Fruit fly (Drosophila melanogaster) whole organism, embryonic: ENCODE data around the gene nmo.
A peak's percentile ranks its signal among the peaks of the same experiment; 100 is the strongest.

Source experiments
- Asciz ChIP-seq: fragments of 200-800 bp; sonication (Bioruptor generic); optimal IDR thresholded peaks from 2 replicates; lab custom pipeline; 2017; ENCODE audit warnings: missing biosample characterization, mild to moderate bottlenecking, missing genetic modification characterization, missing genetic modification reagents
- CG11456 ChIP-seq: fragments of 200-800 bp; sonication (Bioruptor generic); IDR thresholded peaks from 3 replicates; pipeline ENCODE4 v1.3.6; 2022; ENCODE audit warnings: missing biosample characterization, missing genetic modification characterization
- CG11696 ChIP-seq: fragments of 200-800 bp; sonication (Bioruptor generic); IDR thresholded peaks from 2 replicates; pipeline ENCODE4 v1.3.6; 2022; ENCODE audit warnings: missing biosample characterization, missing genetic modification characterization
- CG14667 ChIP-seq: fragments of 200-800 bp; sonication (Bioruptor generic); IDR thresholded peaks from 2 replicates; pipeline ENCODE4 v1.3.6; 2022; ENCODE audit warnings: missing biosample characterization, missing genetic modification characterization
- CG14965 ChIP-seq: fragments of 200-800 bp; sonication (Bioruptor generic); optimal IDR thresholded peaks from 2 replicates; lab custom pipeline; 2016; ENCODE audit warnings: missing biosample characterization, missing genetic modification characterization, borderline replicate concordance
- CG1529 ChIP-seq: fragments of 200-800 bp; sonication (Bioruptor generic); optimal IDR thresholded peaks from 3 replicates; lab custom pipeline; 2018; ENCODE audit warnings: missing biosample characterization, missing genetic modification characterization
- CG15696 ChIP-seq: fragments of 200-800 bp; sonication (Bioruptor generic); optimal IDR thresholded peaks from 2 replicates; lab custom pipeline; 2019; ENCODE audit warnings: missing biosample characterization, mild to moderate bottlenecking, missing genetic modification characterization, moderate library complexity
- CG17359 ChIP-seq: fragments of 200-800 bp; sonication (Bioruptor generic); optimal IDR thresholded peaks from 3 replicates; lab custom pipeline; 2018; ENCODE audit warnings: missing biosample characterization, mild to moderate bottlenecking, missing genetic modification characterization, moderate library complexity
- CG1832 ChIP-seq: fragments of 200-800 bp; sonication (Bioruptor generic); optimal IDR thresholded peaks from 2 replicates; lab custom pipeline; 2017; ENCODE audit warnings: missing biosample characterization, mild to moderate bottlenecking, missing genetic modification characterization, inconsistent platforms
- CG2116 ChIP-seq: fragments of 200-800 bp; sonication (Bioruptor generic); optimal IDR thresholded peaks from 3 replicates; lab custom pipeline; 2018; ENCODE audit warnings: missing biosample characterization, mild to moderate bottlenecking, missing genetic modification characterization
- CG30403 ChIP-seq: fragments of 200-800 bp; sonication (Bioruptor generic); optimal IDR thresholded peaks from 3 replicates; lab custom pipeline; 2016; ENCODE audit warnings: missing biosample characterization, missing genetic modification characterization
- CG3163 ChIP-seq: fragments of 200-800 bp; sonication (Bioruptor generic); optimal IDR thresholded peaks from 3 replicates; lab custom pipeline; 2016; ENCODE audit warnings: missing biosample characterization, missing genetic modification characterization
- CG33213 ChIP-seq: fragments of 200-800 bp; sonication (Bioruptor generic); optimal IDR thresholded peaks from 3 replicates; lab custom pipeline; 2016; ENCODE audit warnings: missing biosample characterization, missing genetic modification characterization
- CG34224 ChIP-seq: fragments of 200-800 bp; sonication (Bioruptor generic); IDR thresholded peaks from 3 replicates; pipeline ENCODE4 v1.3.6; 2022; ENCODE audit warnings: missing biosample characterization, missing genetic modification characterization; ENCODE audit not compliant: partially characterized antibody
- CG3995 ChIP-seq: fragments of 200-800 bp; sonication (Bioruptor generic); optimal IDR thresholded peaks from 3 replicates; lab custom pipeline; 2016; ENCODE audit warnings: missing biosample characterization, missing genetic modification characterization
- CG4730 ChIP-seq: fragments of 200-800 bp; sonication (Bioruptor generic); IDR thresholded peaks from 2 replicates; pipeline ENCODE4 v1.3.6; 2022; ENCODE audit warnings: missing biosample characterization, missing genetic modification characterization
- CG7357 ChIP-seq: fragments of 200-800 bp; sonication (Bioruptor generic); IDR thresholded peaks from 3 replicates; pipeline ENCODE4 v1.3.6; 2022; ENCODE audit warnings: missing biosample characterization, missing genetic modification characterization
- CG8290 ChIP-seq, 3 experiments: fragments of 200-800 bp; sonication (Bioruptor generic); optimal IDR thresholded peaks; 2 replicates each; lab custom pipeline; 2016 to 2019; ENCODE audit warnings: missing biosample characterization in 3 of 3, missing genetic modification characterization in 3 of 3, mild to moderate bottlenecking in 2 of 3, moderate library complexity in 1 of 3
- CG9609 ChIP-seq: fragments of 200-800 bp; sonication (Bioruptor generic); optimal IDR thresholded peaks from 3 replicates; lab custom pipeline; 2016; ENCODE audit warnings: missing biosample characterization, missing genetic modification characterization
- CG9876 ChIP-seq: fragments of 200-800 bp; sonication (Bioruptor generic); optimal IDR thresholded peaks from 2 replicates; lab custom pipeline; 2016; ENCODE audit warnings: missing biosample characterization, missing genetic modification characterization
- D19A ChIP-seq: fragments of 200-800 bp; optimal IDR thresholded peaks from 3 replicates; lab custom pipeline; 2019; ENCODE audit warnings: missing biosample characterization, mild to moderate bottlenecking, missing genetic modification characterization, moderate library complexity
- Dbx ChIP-seq: fragments of 200-800 bp; sonication (Bioruptor generic); IDR thresholded peaks from 3 replicates; pipeline ENCODE4 v1.3.6; 2022; ENCODE audit warnings: missing biosample characterization, missing genetic modification characterization
- Dfd ChIP-seq, 2 experiments: fragments of >200 bp; optimal IDR thresholded peaks; 2 replicates each; lab custom pipeline; 2017; ENCODE audit warnings: missing biosample characterization in 2 of 2, missing genetic modification characterization in 2 of 2
- HHEX ChIP-seq: fragments of 200-800 bp; sonication (Bioruptor generic); optimal IDR thresholded peaks from 3 replicates; lab custom pipeline; 2017; ENCODE audit warnings: missing biosample characterization, mild to moderate bottlenecking, missing genetic modification characterization, missing genetic modification reagents
- Lpt ChIP-seq: fragments of >200 bp; optimal IDR thresholded peaks from 2 replicates; lab custom pipeline; 2018; ENCODE audit warnings: missing biosample characterization, missing genetic modification characterization
- NC2α ChIP-seq: fragments of 200-800 bp; sonication (Bioruptor generic); optimal IDR thresholded peaks from 2 replicates; lab custom pipeline; 2016; ENCODE audit warnings: missing biosample characterization, missing genetic modification characterization
- Neu2 ChIP-seq: fragments of 200-800 bp; sonication (Bioruptor generic); optimal IDR thresholded peaks from 3 replicates; lab custom pipeline; 2016; ENCODE audit warnings: missing biosample characterization, missing genetic modification characterization, borderline replicate concordance
- Side ChIP-seq: fragments of 200-800 bp; sonication (Bioruptor generic); optimal IDR thresholded peaks from 2 replicates; lab custom pipeline; 2016; ENCODE audit warnings: missing biosample characterization, missing genetic modification characterization
- Taf1 ChIP-seq: fragments of 200-800 bp; sonication (Bioruptor generic); IDR thresholded peaks from 2 replicates; pipeline ENCODE4 v1.3.6; 2022; ENCODE audit warnings: missing biosample characterization, missing genetic modification characterization
- ash1 ChIP-seq: fragments of 200-800 bp; sonication (Bioruptor generic); optimal IDR thresholded peaks from 2 replicates; lab custom pipeline; 2018; ENCODE audit warnings: missing biosample characterization, mild to moderate bottlenecking, missing genetic modification characterization
- chinmo ChIP-seq: fragments of 200-800 bp; sonication (Bioruptor generic); IDR thresholded peaks from 4 replicates; pipeline ENCODE4 v1.3.6; 2022; ENCODE audit warnings: missing biosample characterization, missing genetic modification characterization; ENCODE audit not compliant: partially characterized antibody
- chn ChIP-seq: fragments of 200-800 bp; sonication (Bioruptor generic); optimal IDR thresholded peaks from 2 replicates; lab custom pipeline; 2016; ENCODE audit warnings: missing biosample characterization, missing genetic modification characterization
- crc ChIP-seq: fragments of 200-800 bp; sonication (Bioruptor generic); optimal IDR thresholded peaks from 2 replicates; lab custom pipeline; 2016; ENCODE audit warnings: missing biosample characterization, missing genetic modification characterization
- dm ChIP-seq: fragments of 200-800 bp; sonication (Bioruptor generic); optimal IDR thresholded peaks from 3 replicates; lab custom pipeline; 2016; ENCODE audit warnings: missing biosample characterization, missing genetic modification characterization
- gcm ChIP-seq: fragments of 200-800 bp; sonication (Bioruptor generic); optimal IDR thresholded peaks from 2 replicates; lab custom pipeline; 2019; ENCODE audit warnings: missing biosample characterization, mild to moderate bottlenecking, missing genetic modification characterization, moderate library complexity
- grn ChIP-seq: fragments of 200-800 bp; sonication (Bioruptor generic); optimal IDR thresholded peaks from 3 replicates; lab custom pipeline; 2017; ENCODE audit warnings: missing biosample characterization, missing genetic modification characterization
- ham ChIP-seq: fragments of 200-800 bp; sonication (Bioruptor generic); IDR thresholded peaks from 2 replicates; pipeline ENCODE4 v1.3.6; 2022; ENCODE audit warnings: missing biosample characterization, missing genetic modification characterization
- lmd ChIP-seq: fragments of 200-800 bp; sonication (Bioruptor generic); IDR thresholded peaks from 2 replicates; pipeline ENCODE4 v1.3.6; 2022; ENCODE audit warnings: missing biosample characterization, missing genetic modification characterization
- luna ChIP-seq: fragments of 200-800 bp; sonication (Bioruptor generic); optimal IDR thresholded peaks from 2 replicates; lab custom pipeline; 2016; ENCODE audit warnings: missing biosample characterization, missing genetic modification characterization
- mirr ChIP-seq: fragments of 200-800 bp; sonication (Bioruptor generic); optimal IDR thresholded peaks from 3 replicates; lab custom pipeline; 2018; ENCODE audit warnings: missing biosample characterization, mild to moderate bottlenecking, missing genetic modification characterization
- nau ChIP-seq: fragments of 200-800 bp; sonication (Bioruptor generic); optimal IDR thresholded peaks from 3 replicates; lab custom pipeline; 2017; ENCODE audit warnings: missing biosample characterization, mild to moderate bottlenecking, missing genetic modification characterization, missing genetic modification reagents
- p53 ChIP-seq: fragments of 200-800 bp; sonication (Bioruptor generic); optimal IDR thresholded peaks from 2 replicates; lab custom pipeline; 2016; ENCODE audit warnings: missing biosample characterization, missing genetic modification characterization
- row ChIP-seq: fragments of 200-800 bp; sonication (Bioruptor generic); IDR thresholded peaks from 3 replicates; pipeline ENCODE4 v1.3.6; 2022; ENCODE audit warnings: missing biosample characterization, missing genetic modification characterization
- sd ChIP-seq: fragments of 200-800 bp; sonication (Bioruptor generic); optimal IDR thresholded peaks from 3 replicates; lab custom pipeline; 2018; ENCODE audit warnings: missing biosample characterization, mild to moderate bottlenecking, missing genetic modification characterization, moderate library complexity
- sens-2 ChIP-seq: fragments of 200-800 bp; sonication (Bioruptor generic); IDR thresholded peaks from 2 replicates; pipeline ENCODE4 v1.3.6; 2022; ENCODE audit warnings: missing biosample characterization, missing genetic modification characterization
- seq ChIP-seq: fragments of 200-800 bp; sonication (Bioruptor generic); IDR thresholded peaks from 2 replicates; pipeline ENCODE4 v1.3.6; 2022; ENCODE audit warnings: missing biosample characterization, missing genetic modification characterization
- shn ChIP-seq: fragments of 200-800 bp; sonication (Bioruptor generic); optimal IDR thresholded peaks from 3 replicates; lab custom pipeline; 2016; ENCODE audit warnings: missing biosample characterization, missing genetic modification characterization
- stwl ChIP-seq: fragments of 200-800 bp; sonication (Bioruptor generic); optimal IDR thresholded peaks from 3 replicates; lab custom pipeline; 2018; ENCODE audit warnings: missing biosample characterization, mild to moderate bottlenecking, missing genetic modification characterization, moderate library complexity
- tap ChIP-seq: fragments of 200-800 bp; optimal IDR thresholded peaks from 3 replicates; lab custom pipeline; 2019; ENCODE audit warnings: missing biosample characterization, mild to moderate bottlenecking, missing genetic modification characterization, moderate library complexity
- toy ChIP-seq: fragments of 200-800 bp; sonication (Bioruptor generic); IDR thresholded peaks from 2 replicates; pipeline ENCODE4 v1.3.6; 2022; ENCODE audit warnings: missing biosample characterization, missing genetic modification characterization
- twi ChIP-seq: fragments of 200-800 bp; optimal IDR thresholded peaks from 2 replicates; lab custom pipeline; 2019; ENCODE audit warnings: missing biosample characterization, mild to moderate bottlenecking, missing genetic modification characterization, moderate library complexity
- vnd ChIP-seq: fragments of 200-800 bp; sonication (Bioruptor generic); IDR thresholded peaks from 3 replicates; pipeline ENCODE4 v1.3.6; 2022; ENCODE audit warnings: missing biosample characterization, missing genetic modification characterization; ENCODE audit not compliant: partially characterized antibody

The nmo gene

DNA sequence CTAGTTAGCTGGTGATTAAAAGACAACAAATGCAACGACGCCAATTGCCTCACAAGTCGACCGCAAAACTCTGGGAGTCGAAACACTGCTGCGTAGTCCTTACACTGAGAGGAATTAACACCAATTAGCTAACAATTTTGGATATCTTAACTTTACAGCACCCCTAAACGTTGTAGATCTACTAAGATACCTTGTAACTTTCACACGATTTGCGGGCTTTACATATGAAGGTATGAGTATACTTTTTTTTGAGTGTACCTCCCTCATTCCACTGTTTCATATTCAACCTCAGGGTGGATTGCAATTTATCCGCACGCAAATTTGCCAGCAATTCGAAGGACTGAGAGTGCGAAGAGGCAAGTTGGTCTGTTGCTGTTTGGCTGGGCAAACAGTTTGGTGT is 15.3 kb upstream of the nmo start (continued):
- no peak for TF ChIP-seq chn (GFP tag; lab: Kevin White, UChicago)
- TF ChIP-seq CG3995 = no peak
- no peak for TF ChIP-seq Dbx (GFP tag; lab: Robert Waterston, UW)
- TF ChIP-seq lmd = no peak
- no peak for TF ChIP-seq CG8290 (GFP tag; optimal IDR thresholded peaks at IDR 0.05; lab: Kevin White, UChicago)
- TF ChIP-seq CG8290 (tag; optimal IDR thresholded peaks at IDR 0.05; lab: Kevin White, UChicago) = no peak
- TF ChIP-seq chinmo (GFP tag; lab: Robert Waterston, UW) = no peak
- no peak for TF ChIP-seq p53 (GFP tag; lab: Kevin White, UChicago)
- TF ChIP-seq Side (GFP tag; lab: Kevin White, UChicago) = no peak
- TF ChIP-seq luna (GFP tag; lab: Kevin White, UChicago) = no peak
- TF ChIP-seq CG2116 (GFP tag; lab: Kevin White, UChicago) = no peak
- no peak for TF ChIP-seq vnd
- no peak for TF ChIP-seq CG33213
- no peak for TF ChIP-seq CG11456 (GFP tag; lab: Robert Waterston, UW)
- no peak for TF ChIP-seq Neu2
- no peak for TF ChIP-seq CG1529
- TF ChIP-seq NC2α (GFP tag; lab: Kevin White, UChicago) = no peak
- no peak for TF ChIP-seq HHEX (GFP tag; lab: Kevin White, UChicago)
- TF ChIP-seq CG14965 (GFP tag; lab: Kevin White, UChicago) = no peak
- TF ChIP-seq grn (GFP tag; lab: Kevin White, UChicago) = no peak
- peak; percentile 32; the same call in 1 of the 3 replicates for TF ChIP-seq row (GFP tag; lab: Robert Waterston, UW)
- no peak for TF ChIP-seq seq (GFP tag; lab: Robert Waterston, UW)
- TF ChIP-seq Taf1 (GFP tag; lab: Robert Waterston, UW) = no peak
- no peak for TF ChIP-seq CG34224 (GFP tag; lab: Robert Waterston, UW)
- TF ChIP-seq CG14667 = no peak
- TF ChIP-seq sd (tag; lab: Kevin White, UChicago) = no peak
- TF ChIP-seq tap (tag; lab: Kevin White, UChicago) = no peak
- TF ChIP-seq gcm (GFP tag; lab: Kevin White, UChicago) = no peak
- TF ChIP-seq nau (GFP tag; lab: Kevin White, UChicago) = no peak
- peak; percentile 29 for TF ChIP-seq CG15696
- TF ChIP-seq CG9876 = no peak
- TF ChIP-seq twi (tag; lab: Kevin White, UChicago) = no peak
- TF ChIP-seq CG4730 (GFP tag; lab: Robert Waterston, UW) = no peak
- TF ChIP-seq dm (GFP tag; lab: Kevin White, UChicago) = no peak
- TF ChIP-seq CG30403 (GFP tag; lab: Kevin White, UChicago) = no peak
- TF ChIP-seq toy (GFP tag; lab: Robert Waterston, UW) = no peak
- no peak for TF ChIP-seq crc (GFP tag; lab: Kevin White, UChicago)
- no peak for TF ChIP-seq CG9609
- TF ChIP-seq D19A (tag; lab: Kevin White, UChicago) = no peak
- 0 out of 2 replicates have a peak, but pooled peaks have one; percentile 6 for TF ChIP-seq sens-2
- no peak for TF ChIP-seq Lpt
- TF ChIP-seq shn (GFP tag; lab: Kevin White, UChicago) = no peak
- no peak for TF ChIP-seq Asciz (GFP tag; lab: Kevin White, UChicago)
- no peak for TF ChIP-seq Dfd (GFP tag; optimal IDR thresholded peaks at IDR 0.05; lab: Kevin White, UChicago)
- no peak for TF ChIP-seq CG1832
- TF ChIP-seq mirr (GFP tag; lab: Kevin White, UChicago) = no peak
- TF ChIP-seq ash1 (GFP tag; lab: Kevin White, UChicago) = no peak
- peak; percentile 5 for TF ChIP-seq CG17359 (tag; lab: Kevin White, UChicago)
- no peak for TF ChIP-seq ham
- no peak for TF ChIP-seq CG11696 (GFP tag; lab: Robert Waterston, UW)
- no peak for TF ChIP-seq CG3163 (GFP tag; lab: Kevin White, UChicago)
- TF ChIP-seq stwl = no peak
- TF ChIP-seq CG7357 (GFP tag; lab: Robert Waterston, UW) = no peak
